Fruit fly (Drosophila melanogaster) whole organism, embryonic: ENCODE results near the gene CG11986.
A peak's percentile ranks its signal among the peaks of the same experiment; 100 is the strongest.

ENCODE experiments used
- Bteb2 ChIP-seq: fragments of 200-800 bp; sonication (Bioruptor generic); optimal IDR thresholded peaks from 2 replicates; lab custom pipeline; 2016; ENCODE audit warnings: missing biosample characterization, missing genetic modification characterization
- CG10209 ChIP-seq: fragments of 200-800 bp; sonication (Bioruptor generic); optimal IDR thresholded peaks from 3 replicates; lab custom pipeline; 2017; ENCODE audit warnings: missing biosample characterization, mild to moderate bottlenecking, missing genetic modification characterization, missing genetic modification reagents
- CG10321 ChIP-seq: fragments of 200-800 bp; sonication (Bioruptor generic); IDR thresholded peaks from 2 replicates; pipeline ENCODE4 v1.3.6; 2022; ENCODE audit warnings: missing biosample characterization, missing genetic modification characterization
- CG10462 ChIP-seq: fragments of 200-800 bp; sonication (Bioruptor generic); optimal IDR thresholded peaks from 2 replicates; lab custom pipeline; 2016; ENCODE audit warnings: missing biosample characterization, missing genetic modification characterization
- CG11085 ChIP-seq: fragments of 200-800 bp; sonication (Bioruptor generic); IDR thresholded peaks from 2 replicates; pipeline ENCODE4 v1.3.6; 2022; ENCODE audit warnings: missing biosample characterization, missing genetic modification characterization
- CG11456 ChIP-seq: fragments of 200-800 bp; sonication (Bioruptor generic); IDR thresholded peaks from 3 replicates; pipeline ENCODE4 v1.3.6; 2022; ENCODE audit warnings: missing biosample characterization, missing genetic modification characterization
- CG11723 ChIP-seq: fragments of 200-800 bp; sonication (Bioruptor generic); optimal IDR thresholded peaks from 2 replicates; lab custom pipeline; 2017; ENCODE audit warnings: missing biosample characterization, mild to moderate bottlenecking, missing genetic modification characterization
- CG12071 ChIP-seq: fragments of 200-800 bp; sonication (Bioruptor generic); optimal IDR thresholded peaks from 3 replicates; lab custom pipeline; 2018; ENCODE audit warnings: missing biosample characterization, mild to moderate bottlenecking, missing genetic modification characterization
- CG12769 ChIP-seq: fragments of 200-800 bp; sonication (Bioruptor generic); optimal IDR thresholded peaks from 2 replicates; lab custom pipeline; 2019; ENCODE audit warnings: missing biosample characterization, mild to moderate bottlenecking, missing genetic modification characterization, moderate library complexity
- CG14441 ChIP-seq: fragments of 200-800 bp; sonication (Bioruptor generic); IDR thresholded peaks from 2 replicates; pipeline ENCODE4 v1.3.6; 2022; ENCODE audit warnings: missing biosample characterization, missing genetic modification characterization
- CG16813 ChIP-seq: fragments of 200-800 bp; sonication (Bioruptor generic); IDR thresholded peaks from 3 replicates; pipeline ENCODE4 v1.3.6; 2022; ENCODE audit warnings: missing biosample characterization, missing genetic modification characterization; ENCODE audit not compliant: partially characterized antibody
- CG16815 ChIP-seq: fragments of 200-800 bp; sonication (Bioruptor generic); optimal IDR thresholded peaks from 3 replicates; lab custom pipeline; 2017; ENCODE audit warnings: missing biosample characterization, mild to moderate bottlenecking, missing genetic modification characterization
- CG17361 ChIP-seq: fragments of 200-800 bp; sonication (Bioruptor generic); IDR thresholded peaks from 3 replicates; pipeline ENCODE4 v1.3.6; 2022; ENCODE audit warnings: missing biosample characterization, missing genetic modification characterization
- CG3163 ChIP-seq: fragments of 200-800 bp; sonication (Bioruptor generic); optimal IDR thresholded peaks from 3 replicates; lab custom pipeline; 2016; ENCODE audit warnings: missing biosample characterization, missing genetic modification characterization
- CG4328 ChIP-seq: fragments of 200-800 bp; sonication (Bioruptor generic); optimal IDR thresholded peaks from 3 replicates; lab custom pipeline; 2017; ENCODE audit warnings: missing biosample characterization, missing genetic modification reagents, missing genetic modification characterization
- CG7372 ChIP-seq: fragments of 200-800 bp; sonication (Bioruptor generic); IDR thresholded peaks from 2 replicates; pipeline ENCODE4 v1.3.6; 2022; ENCODE audit warnings: missing biosample characterization, missing genetic modification characterization
- CG7556 ChIP-seq: fragments of 200-800 bp; sonication (Bioruptor generic); optimal IDR thresholded peaks from 2 replicates; lab custom pipeline; 2017; ENCODE audit warnings: missing biosample characterization, mild to moderate bottlenecking, missing genetic modification characterization
- CG7963 ChIP-seq: fragments of 200-800 bp; sonication (Bioruptor generic); IDR thresholded peaks from 3 replicates; pipeline ENCODE4 v1.3.6; 2022; ENCODE audit warnings: missing biosample characterization, missing genetic modification characterization; ENCODE audit not compliant: partially characterized antibody
- CG9215 ChIP-seq: fragments of 200-800 bp; sonication (Bioruptor generic); IDR thresholded peaks from 2 replicates; pipeline ENCODE4 v1.3.6; 2022; ENCODE audit warnings: missing biosample characterization, missing genetic modification characterization
- Deaf1 ChIP-seq: fragments of 200-800 bp; optimal IDR thresholded peaks from 3 replicates; lab custom pipeline; 2019; ENCODE audit warnings: missing biosample characterization, mild to moderate bottlenecking, missing genetic modification characterization, moderate library complexity
- Doc2 ChIP-seq: fragments of 200-800 bp; sonication (Bioruptor generic); IDR thresholded peaks from 2 replicates; pipeline ENCODE4 v1.3.6; 2022; ENCODE audit warnings: missing biosample characterization, missing genetic modification characterization
- Dref ChIP-seq: fragments of 200-800 bp; sonication (Bioruptor generic); IDR thresholded peaks from 2 replicates; pipeline ENCODE4 v1.3.6; 2022; ENCODE audit warnings: missing biosample characterization, missing genetic modification characterization
- ERR ChIP-seq: fragments of 200-800 bp; sonication (Bioruptor generic); optimal IDR thresholded peaks from 2 replicates; lab custom pipeline; 2016; ENCODE audit warnings: missing biosample characterization, missing genetic modification characterization
- Ets97D ChIP-seq: fragments of 200-800 bp; sonication (Bioruptor generic); optimal IDR thresholded peaks from 3 replicates; lab custom pipeline; 2016; ENCODE audit warnings: missing biosample characterization, missing genetic modification characterization
- Max ChIP-seq: fragments of 200-800 bp; sonication (Bioruptor generic); optimal IDR thresholded peaks from 2 replicates; lab custom pipeline; 2016; ENCODE audit warnings: missing biosample characterization, mild to moderate bottlenecking, missing genetic modification characterization
- NC2α ChIP-seq: fragments of 200-800 bp; sonication (Bioruptor generic); optimal IDR thresholded peaks from 2 replicates; lab custom pipeline; 2016; ENCODE audit warnings: missing biosample characterization, missing genetic modification characterization
- Optix ChIP-seq: fragments of 200-800 bp; sonication (Bioruptor generic); IDR thresholded peaks from 3 replicates; pipeline ENCODE4 v1.3.6; 2022; ENCODE audit warnings: missing biosample characterization, missing genetic modification characterization
- Sry-β ChIP-seq: fragments of 200-800 bp; sonication (Bioruptor generic); optimal IDR thresholded peaks from 2 replicates; lab custom pipeline; 2018; ENCODE audit warnings: missing biosample characterization, mild to moderate bottlenecking, missing genetic modification characterization, moderate library complexity
- ase ChIP-seq: fragments of 200-800 bp; sonication (Bioruptor generic); IDR thresholded peaks from 3 replicates; pipeline ENCODE4 v1.3.6; 2022; ENCODE audit warnings: missing biosample characterization, missing genetic modification characterization
- bcd ChIP-seq: fragments of 200-800 bp; sonication (Bioruptor generic); optimal IDR thresholded peaks from 2 replicates; lab custom pipeline; 2017; ENCODE audit warnings: missing biosample characterization, mild to moderate bottlenecking, missing genetic modification characterization
- cato ChIP-seq: fragments of 200-800 bp; sonication (Bioruptor generic); optimal IDR thresholded peaks from 2 replicates; lab custom pipeline; 2016; ENCODE audit warnings: missing biosample characterization, missing genetic modification characterization, borderline replicate concordance
- crc ChIP-seq: fragments of 200-800 bp; sonication (Bioruptor generic); optimal IDR thresholded peaks from 2 replicates; lab custom pipeline; 2016; ENCODE audit warnings: missing biosample characterization, missing genetic modification characterization
- dpn ChIP-seq, 2 experiments: fragments of 200-800 bp; sonication (Bioruptor generic); optimal IDR thresholded peaks; 3 replicates each; lab custom pipeline; 2016; ENCODE audit warnings: missing biosample characterization in 2 of 2, missing genetic modification characterization in 2 of 2
- en ChIP-seq: fragments of 200-800 bp; sonication (Bioruptor generic); optimal IDR thresholded peaks from 2 replicates; lab custom pipeline; 2016; ENCODE audit warnings: missing biosample characterization, missing genetic modification characterization
- fd3F ChIP-seq: fragments of 200-800 bp; sonication (Bioruptor generic); optimal IDR thresholded peaks from 2 replicates; lab custom pipeline; 2018; ENCODE audit warnings: missing biosample characterization, mild to moderate bottlenecking, missing genetic modification characterization, moderate library complexity
- grn ChIP-seq: fragments of 200-800 bp; sonication (Bioruptor generic); optimal IDR thresholded peaks from 3 replicates; lab custom pipeline; 2017; ENCODE audit warnings: missing biosample characterization, missing genetic modification characterization
- gro ChIP-seq: fragments of 200-800 bp; sonication (Bioruptor generic); optimal IDR thresholded peaks from 2 replicates; lab custom pipeline; 2016; ENCODE audit warnings: missing biosample characterization, missing genetic modification characterization
- ham ChIP-seq: fragments of 200-800 bp; sonication (Bioruptor generic); IDR thresholded peaks from 2 replicates; pipeline ENCODE4 v1.3.6; 2022; ENCODE audit warnings: missing biosample characterization, missing genetic modification characterization
- hb ChIP-seq: fragments of 200-800 bp; sonication (Bioruptor generic); IDR thresholded peaks from 3 replicates; pipeline ENCODE4 v1.3.6; 2022; ENCODE audit warnings: missing biosample characterization, missing genetic modification characterization; ENCODE audit not compliant: partially characterized antibody
- ken ChIP-seq: fragments of 200-800 bp; sonication (Bioruptor generic); IDR thresholded peaks from 3 replicates; pipeline ENCODE4 v1.3.6; 2022; ENCODE audit warnings: missing biosample characterization, missing genetic modification characterization
- knrl ChIP-seq: fragments of 200-800 bp; sonication (Bioruptor generic); IDR thresholded peaks from 3 replicates; pipeline ENCODE4 v1.3.6; 2022; ENCODE audit warnings: missing biosample characterization, missing genetic modification characterization; ENCODE audit not compliant: partially characterized antibody
- lola ChIP-seq, 3 experiments: fragments of >200 bp in 2 of 3; fragments of 200-800 bp in 1 of 3; sonication (Bioruptor generic) in 1 of 3; optimal IDR thresholded peaks; 2 replicates each; lab custom pipeline; 2017 to 2019; ENCODE audit warnings: missing biosample characterization in 3 of 3, missing genetic modification characterization in 3 of 3, mild to moderate bottlenecking in 1 of 3, moderate library complexity in 1 of 3
- psq ChIP-seq: fragments of 200-800 bp; sonication (Bioruptor generic); optimal IDR thresholded peaks from 2 replicates; lab custom pipeline; 2017; ENCODE audit warnings: missing biosample characterization, missing genetic modification characterization
- sc ChIP-seq, 3 experiments: fragments of >200 bp in 2 of 3; fragments of 200-800 bp in 1 of 3; sonication (Bioruptor generic) in 1 of 3; optimal IDR thresholded peaks; 2 replicates in 2 of 3; 3 replicates in 1 of 3; lab custom pipeline; 2017; ENCODE audit warnings: mild to moderate bottlenecking in 1 of 3, missing biosample characterization in 1 of 3, missing genetic modification characterization in 1 of 3, missing genetic modification reagents in 1 of 3
- ssp ChIP-seq: fragments of 200-800 bp; sonication (Bioruptor generic); IDR thresholded peaks from 2 replicates; pipeline ENCODE4 v1.3.6; 2022; ENCODE audit warnings: missing biosample characterization, missing genetic modification characterization
- stwl ChIP-seq: fragments of 200-800 bp; sonication (Bioruptor generic); optimal IDR thresholded peaks from 3 replicates; lab custom pipeline; 2018; ENCODE audit warnings: missing biosample characterization, mild to moderate bottlenecking, missing genetic modification characterization, moderate library complexity
- tna ChIP-seq: fragments of 200-800 bp; sonication (Bioruptor generic); IDR thresholded peaks from 2 replicates; pipeline ENCODE4 v1.3.6; 2022; ENCODE audit warnings: missing biosample characterization, missing genetic modification characterization; ENCODE audit not compliant: partially characterized antibody
- tx ChIP-seq: fragments of 200-800 bp; sonication (Bioruptor generic); optimal IDR thresholded peaks from 2 replicates; lab custom pipeline; 2016; ENCODE audit warnings: missing biosample characterization, missing genetic modification characterization
- zen2 ChIP-seq: fragments of 200-800 bp; sonication (Bioruptor generic); IDR thresholded peaks from 3 replicates; pipeline ENCODE4 v1.3.6; 2022; ENCODE audit warnings: missing biosample characterization, missing genetic modification characterization; ENCODE audit not compliant: partially characterized antibody

CG11986 gene

dm6 chr3R:9038652-9039051 is 23.4 kb downstream of the CG11986 start, which contains the start of gene hyx (continued):
- peak; percentile 76 for TF ChIP-seq gro
- TF ChIP-seq Ets97D (GFP tag; lab: Kevin White, UChicago) = peak; percentile 32
- peak; percentile 14 for TF ChIP-seq Sry-β (GFP tag; lab: Kevin White, UChicago)
- no peak for TF ChIP-seq CG11085 (GFP tag; lab: Robert Waterston, UW)
- no peak for TF ChIP-seq crc (GFP tag; lab: Kevin White, UChicago)
- peak; percentile 42 for TF ChIP-seq Dref (GFP tag; lab: Robert Waterston, UW)
- TF ChIP-seq CG11723 (GFP tag; lab: Kevin White, UChicago) = no peak
- TF ChIP-seq ken (GFP tag; lab: Robert Waterston, UW) = 0 out of 3 replicates have a peak, but pooled peaks have one; percentile 24
- peak; percentile 56; the same call in 1 of the 2 replicates for TF ChIP-seq tna (GFP tag; lab: Robert Waterston, UW)
- TF ChIP-seq CG12071 (GFP tag; lab: Kevin White, UChicago) = peak; percentile 9
- TF ChIP-seq bcd (GFP tag; lab: Kevin White, UChicago) = peak; percentile 43
- TF ChIP-seq sc (optimal IDR thresholded peaks at IDR 0.05; lab: Kevin White, UChicago) = no peak
- TF ChIP-seq sc (GFP tag; optimal IDR thresholded peaks at IDR 0.05; lab: Kevin White, UChicago) = no peak
- no peak for TF ChIP-seq CG9215 (GFP tag; lab: Robert Waterston, UW)
- no peak for TF ChIP-seq CG4328 (GFP tag; lab: Kevin White, UChicago)
- peak in 1 of 3 experiments; percentile 19 for TF ChIP-seq lola (GFP tag; optimal IDR thresholded peaks at IDR 0.05; lab: Kevin White, UChicago)
- TF ChIP-seq CG10321 (GFP tag; lab: Robert Waterston, UW) = no peak
- TF ChIP-seq dpn (GFP tag; optimal IDR thresholded peaks at IDR 0.05; lab: Kevin White, UChicago) = peak in 1 of 2 experiments; percentile 53
- TF ChIP-seq CG7372 (GFP tag; lab: Robert Waterston, UW) = no peak
- TF ChIP-seq tx (GFP tag; lab: Kevin White, UChicago) = peak; percentile 14
- peak; percentile 92 for TF ChIP-seq grn
- TF ChIP-seq CG16815 (GFP tag; lab: Kevin White, UChicago) = no peak
- TF ChIP-seq ssp (GFP tag; lab: Robert Waterston, UW) = no peak
- TF ChIP-seq hb (GFP tag; lab: Robert Waterston, UW) = peak; percentile 33; the same call in 1 of the 3 replicates
- TF ChIP-seq CG7556 (GFP tag; lab: Kevin White, UChicago) = peak; percentile 9
- TF ChIP-seq fd3F = no peak
- peak; percentile 41 for TF ChIP-seq Bteb2 (GFP tag; lab: Kevin White, UChicago)
- peak; percentile 40; the same call in 2 of the 3 replicates for TF ChIP-seq CG11456 (GFP tag; lab: Robert Waterston, UW)
- peak; percentile 5 for TF ChIP-seq Deaf1 (tag; lab: Kevin White, UChicago)
- TF ChIP-seq CG3163 (GFP tag; lab: Kevin White, UChicago) = no peak
- TF ChIP-seq Optix (GFP tag; lab: Robert Waterston, UW) = no peak
- no peak for TF ChIP-seq NC2α (GFP tag; lab: Kevin White, UChicago)
- TF ChIP-seq Doc2 (GFP tag; lab: Robert Waterston, UW) = no peak
- no peak for TF ChIP-seq psq (GFP tag; lab: Kevin White, UChicago)
- TF ChIP-seq CG14441 (GFP tag; lab: Robert Waterston, UW) = 0 out of 2 replicates have a peak, but pooled peaks have one; percentile 29
- TF ChIP-seq CG10209 (GFP tag; lab: Kevin White, UChicago) = no peak
- TF ChIP-seq CG17361 (GFP tag; lab: Robert Waterston, UW) = 0 out of 3 replicates have a peak, but pooled peaks have one; percentile 15
- TF ChIP-seq stwl (tag; lab: Kevin White, UChicago) = peak; percentile 45
- no peak; the same call in 1 of the 3 replicates for TF ChIP-seq zen2 (GFP tag; lab: Robert Waterston, UW)
- no peak; the same call in 1 of the 3 replicates for TF ChIP-seq knrl
- peak; percentile 46 for TF ChIP-seq ERR (GFP tag; lab: Kevin White, UChicago)
- TF ChIP-seq ham (GFP tag; lab: Robert Waterston, UW) = no peak
- TF ChIP-seq ase (GFP tag; lab: Robert Waterston, UW) = 0 out of 3 replicates have a peak, but pooled peaks have one; percentile 23
- TF ChIP-seq cato (GFP tag; lab: Kevin White, UChicago) = no peak
- no peak for TF ChIP-seq CG10462 (GFP tag; lab: Kevin White, UChicago)
- peak; percentile 61 for TF ChIP-seq CG12769 (tag; lab: Kevin White, UChicago)
- peak; percentile 17 for TF ChIP-seq Max (GFP tag; lab: Kevin White, UChicago)
- TF ChIP-seq CG7963 = peak; percentile 38; the same call in 1 of the 3 replicates
- TF ChIP-seq CG16813 (GFP tag; lab: Robert Waterston, UW) = peak; percentile 72; the same call in 2 of the 3 replicates
- no peak for TF ChIP-seq en (GFP tag; lab: Kevin White, UChicago)
